Worm (Caenorhabditis elegans) whole organism, mixed stage, embryonic: ENCODE measurements around the gene meg-1.

Experiments
- M03D4.4 ChIP-seq: sonication (generic microtip); optimal IDR thresholded peaks from 2 replicates; lab custom pipeline; 2017; ENCODE audit warnings: mild to moderate bottlenecking, missing genetic modification characterization, missing compliant biosample characterization
- bed-3 ChIP-seq: fragments of 200-800 bp; sonication (Bioruptor generic); optimal IDR thresholded peaks from 3 replicates; lab custom pipeline; 2018; ENCODE audit warnings: mild to moderate bottlenecking, missing genetic modification characterization, moderate library complexity, missing compliant biosample characterization
- blmp-1 ChIP-seq: fragments of 150-350 bp; optimal IDR thresholded peaks from 2 replicates; lab custom pipeline; 2014; ENCODE audit warnings: missing biosample characterization, missing genetic modification characterization
- ceh-39 ChIP-seq: fragments of 150-350 bp; optimal IDR thresholded peaks from 2 replicates; lab custom pipeline; 2014; ENCODE audit warnings: missing biosample characterization, missing genetic modification characterization
- ceh-43 ChIP-seq: fragments of 200-800 bp; sonication (Bioruptor generic); optimal IDR thresholded peaks from 2 replicates; lab custom pipeline; 2018; ENCODE audit warnings: mild to moderate bottlenecking, missing genetic modification characterization, moderate library complexity, missing compliant biosample characterization
- ceh-83 ChIP-seq: fragments of 200-800 bp; sonication (Bioruptor generic); optimal IDR thresholded peaks from 2 replicates; lab custom pipeline; 2018; ENCODE audit warnings: mild to moderate bottlenecking, missing genetic modification characterization, missing compliant biosample characterization
- ces-1 ChIP-seq: fragments of 150-350 bp; optimal IDR thresholded peaks from 2 replicates; lab custom pipeline; 2014; ENCODE audit warnings: missing biosample characterization, missing genetic modification reagents, missing genetic modification characterization
- cnd-1 ChIP-seq: fragments of 200-800 bp; sonication (Bioruptor generic); optimal IDR thresholded peaks from 2 replicates; lab custom pipeline; 2018; ENCODE audit warnings: mild to moderate bottlenecking, missing genetic modification characterization, missing compliant biosample characterization
- drap-1 ChIP-seq: fragments of 200-800 bp; sonication (Bioruptor generic); optimal IDR thresholded peaks from 3 replicates; lab custom pipeline; 2018; ENCODE audit warnings: mild to moderate bottlenecking, missing genetic modification characterization, missing compliant biosample characterization
- elt-1 ChIP-seq: sonication (generic microtip); optimal IDR thresholded peaks from 2 replicates; lab custom pipeline; 2017; ENCODE audit warnings: missing genetic modification characterization, mild to moderate bottlenecking, missing compliant biosample characterization, antibody characterized with exemption, moderate library complexity, borderline replicate concordance; ENCODE audit not compliant: insufficient read depth
- elt-3 ChIP-seq: fragments of 150-350 bp; optimal IDR thresholded peaks from 2 replicates; lab custom pipeline; 2014; ENCODE audit warnings: missing biosample characterization, missing genetic modification characterization
- flh-1 ChIP-seq: fragments of 200-800 bp; sonication (Bioruptor generic); optimal IDR thresholded peaks from 2 replicates; lab custom pipeline; 2018; ENCODE audit warnings: mild to moderate bottlenecking, missing genetic modification characterization, moderate library complexity, missing compliant biosample characterization
- ham-2 ChIP-seq: fragments of 200-800 bp; sonication (Bioruptor generic); optimal IDR thresholded peaks from 2 replicates; lab custom pipeline; 2018; ENCODE audit warnings: mild to moderate bottlenecking, missing genetic modification characterization, missing compliant biosample characterization
- hlh-1 ChIP-seq: fragments of 150-350 bp; optimal IDR thresholded peaks from 2 replicates; lab custom pipeline; 2014; ENCODE audit warnings: missing biosample characterization, missing genetic modification reagents, missing genetic modification characterization
- lin-13 ChIP-seq: fragments of 150-350 bp; optimal IDR thresholded peaks from 2 replicates; lab custom pipeline; 2014; ENCODE audit warnings: missing biosample characterization, missing genetic modification characterization
- lin-32 ChIP-seq: fragments of 200-800 bp; sonication (Bioruptor generic); optimal IDR thresholded peaks from 2 replicates; lab custom pipeline; 2018; ENCODE audit warnings: mild to moderate bottlenecking, missing genetic modification characterization, missing compliant biosample characterization
- lsy-2 ChIP-seq: fragments of 150-350 bp; optimal IDR thresholded peaks from 2 replicates; lab custom pipeline; 2014; ENCODE audit warnings: missing biosample characterization, missing genetic modification characterization
- mab-5 ChIP-seq: fragments of 150-350 bp; optimal IDR thresholded peaks from 2 replicates; lab custom pipeline; 2014; ENCODE audit warnings: missing biosample characterization, missing genetic modification characterization
- mep-1 ChIP-seq: fragments of 150-350 bp; optimal IDR thresholded peaks from 2 replicates; lab custom pipeline; 2017; ENCODE audit warnings: missing biosample characterization, missing genetic modification reagents, missing genetic modification characterization, inconsistent platforms
- mls-2 ChIP-seq: sonication (generic microtip); optimal IDR thresholded peaks from 2 replicates; lab custom pipeline; 2016; ENCODE audit warnings: mild to moderate bottlenecking, missing genetic modification characterization, moderate library complexity, missing compliant biosample characterization
- nhr-12 ChIP-seq: fragments of 150-350 bp; optimal IDR thresholded peaks from 2 replicates; lab custom pipeline; 2014; ENCODE audit warnings: missing biosample characterization, missing genetic modification characterization
- nhr-2 ChIP-seq: fragments of 150-350 bp; optimal IDR thresholded peaks from 2 replicates; lab custom pipeline; 2014; ENCODE audit warnings: missing biosample characterization, missing genetic modification characterization
- nhr-237 ChIP-seq: fragments of 150-350 bp; optimal IDR thresholded peaks from 2 replicates; lab custom pipeline; 2014; ENCODE audit warnings: missing biosample characterization, missing genetic modification characterization
- nhr-28 ChIP-seq: fragments of 150-350 bp; optimal IDR thresholded peaks from 2 replicates; lab custom pipeline; 2014; ENCODE audit warnings: missing biosample characterization, missing genetic modification characterization
- nhr-76 ChIP-seq: sonication (generic microtip); optimal IDR thresholded peaks from 2 replicates; lab custom pipeline; 2017; ENCODE audit warnings: missing biosample characterization, missing genetic modification characterization
- pha-4 ChIP-seq: fragments of 150-350 bp; optimal IDR thresholded peaks from 2 replicates; lab custom pipeline; 2018; ENCODE audit warnings: missing biosample characterization, missing genetic modification reagents, missing genetic modification characterization
- sem-2 ChIP-seq: fragments of 200-800 bp; sonication (Bioruptor generic); optimal IDR thresholded peaks from 2 replicates; lab custom pipeline; 2018; ENCODE audit warnings: mild to moderate bottlenecking, missing genetic modification characterization, missing compliant biosample characterization
- snpc-4 ChIP-seq: fragments of 150-350 bp; optimal IDR thresholded peaks from 2 replicates; lab custom pipeline; 2014; ENCODE audit warnings: missing biosample characterization, missing genetic modification characterization
- sptf-1 ChIP-seq: sonication (generic microtip); optimal IDR thresholded peaks from 2 replicates; lab custom pipeline; 2017; ENCODE audit warnings: mild to moderate bottlenecking, missing genetic modification characterization, moderate library complexity, missing compliant biosample characterization
- tbx-8 ChIP-seq: fragments of 200-800 bp; sonication (Bioruptor generic); optimal IDR thresholded peaks from 2 replicates; lab custom pipeline; 2018; ENCODE audit warnings: mild to moderate bottlenecking, missing genetic modification characterization, moderate library complexity, missing compliant biosample characterization
- unc-120 ChIP-seq: sonication (generic microtip); optimal IDR thresholded peaks from 2 replicates; lab custom pipeline; 2017; ENCODE audit warnings: missing genetic modification characterization, missing compliant biosample characterization; ENCODE audit not compliant: poor library complexity, severe bottlenecking
- unc-39 ChIP-seq: fragments of 150-350 bp; optimal IDR thresholded peaks from 2 replicates; lab custom pipeline; 2014; ENCODE audit warnings: missing biosample characterization, missing genetic modification characterization
- unc-62 ChIP-seq: fragments of 150-350 bp; optimal IDR thresholded peaks from 2 replicates; lab custom pipeline; 2014; ENCODE audit warnings: missing biosample characterization, missing genetic modification reagents, missing genetic modification characterization
- zip-8 ChIP-seq: fragments of 150-350 bp; optimal IDR thresholded peaks from 2 replicates; lab custom pipeline; 2014; ENCODE audit warnings: missing biosample characterization, missing genetic modification characterization
- ztf-11 ChIP-seq: fragments of 150-350 bp; optimal IDR thresholded peaks from 2 replicates; lab custom pipeline; 2014; ENCODE audit warnings: missing biosample characterization, missing genetic modification characterization

meg-1 gene

ce11 chrX:13959383-13959782 lies 29.9 kb upstream of the meg-1 start:
- no peak for TF ChIP-seq nhr-237 (tag; lab: Kevin White, UChicago)
- no peak for TF ChIP-seq unc-39 (tag; lab: Kevin White, UChicago)
- no peak for TF ChIP-seq pha-4 (tag; lab: Kevin White, UChicago)
- no peak for TF ChIP-seq cnd-1 (tag; lab: Kevin White, UChicago)
- TF ChIP-seq mep-1 (tag; lab: Kevin White, UChicago) = no peak
- TF ChIP-seq nhr-76 (tag; lab: Kevin White, UChicago) = no peak
- no peak for TF ChIP-seq lsy-2 (tag; lab: Kevin White, UChicago)
- no peak for TF ChIP-seq elt-3
- no peak for TF ChIP-seq sptf-1 (tag; lab: Kevin White, UChicago)
- TF ChIP-seq nhr-12 (tag; lab: Kevin White, UChicago) = no peak
- TF ChIP-seq unc-62 (GFP tag; lab: Kevin White, UChicago) = no peak
- no peak for TF ChIP-seq unc-120
- no peak for TF ChIP-seq ces-1 (GFP tag; lab: Kevin White, UChicago)
- TF ChIP-seq ceh-43 = no peak
- TF ChIP-seq M03D4.4 (tag; lab: Kevin White, UChicago) = no peak

DNA sequence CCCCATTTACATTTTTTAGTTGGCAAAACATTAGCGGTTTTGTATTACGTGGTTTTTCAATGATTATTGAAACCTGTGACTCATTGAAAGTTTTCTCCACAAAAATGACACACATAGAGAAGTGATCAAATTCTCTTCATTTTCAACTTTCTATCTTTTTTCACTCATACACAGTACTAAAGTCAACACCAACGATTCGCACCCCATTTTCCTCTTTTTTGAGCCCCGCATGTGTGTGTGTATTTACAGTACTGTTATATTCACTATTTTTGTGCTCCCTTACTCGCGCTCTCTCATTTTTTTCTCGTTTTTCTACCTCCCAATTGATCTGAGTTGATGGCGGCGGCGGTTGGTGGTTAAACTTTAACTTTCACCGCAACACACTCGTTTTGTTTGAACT lies 29.0 kb upstream of the meg-1 start:
- no peak for TF ChIP-seq mls-2 (tag; lab: Kevin White, UChicago)
- no peak for TF ChIP-seq pha-4 (tag; lab: Kevin White, UChicago)
- TF ChIP-seq, all 35 proteins: peak for 0

- TF ChIP-seq nhr-28 (no peak), nhr-237 (tag; lab: Kevin White, UChicago) (no peak), nhr-2 (tag; lab: Kevin White, UChicago) (no peak), ces-1 (GFP tag; lab: Kevin White, UChicago) (no peak), lsy-2 (tag; lab: Kevin White, UChicago) (no peak), cnd-1 (tag; lab: Kevin White, UChicago) (no peak), mep-1 (tag; lab: Kevin White, UChicago) (no peak), blmp-1 (tag; lab: Kevin White, UChicago) (no peak), flh-1 (GFP tag; lab: Kevin White, UChicago) (no peak), mls-2 (tag; lab: Kevin White, UChicago) (no peak), sem-2 (GFP tag; lab: Kevin White, UChicago) (no peak), unc-62 (GFP tag; lab: Kevin White, UChicago) (no peak), unc-39 (tag; lab: Kevin White, UChicago) (no peak), ceh-39 (tag; lab: Kevin White, UChicago) (no peak), pha-4 (tag; lab: Kevin White, UChicago) (no peak), ztf-11 (no peak), unc-120 (no peak), bed-3 (GFP tag; lab: Kevin White, UChicago) (no peak)
These were observed 22.9 kb upstream of the meg-1 start for ce11 chrX:13952347-13952746.

- TF ChIP-seq ham-2 (GFP tag; lab: Kevin White, UChicago) (peak; percentile 98), sem-2 (GFP tag; lab: Kevin White, UChicago) (no peak), lin-32 (GFP tag; lab: Kevin White, UChicago) (no peak), ceh-83 (GFP tag; lab: Kevin White, UChicago) (no peak), ces-1 (GFP tag; lab: Kevin White, UChicago) (no peak), unc-62 (GFP tag; lab: Kevin White, UChicago) (peak; percentile 30), lsy-2 (tag; lab: Kevin White, UChicago) (no peak), nhr-2 (tag; lab: Kevin White, UChicago) (no peak), elt-1 (no peak), tbx-8 (GFP tag; lab: Kevin White, UChicago) (no peak), blmp-1 (tag; lab: Kevin White, UChicago) (no peak), mls-2 (tag; lab: Kevin White, UChicago) (peak; percentile 11), unc-39 (tag; lab: Kevin White, UChicago) (no peak), ceh-39 (tag; lab: Kevin White, UChicago) (peak; percentile 23), mab-5 (tag; lab: Kevin White, UChicago) (no peak), M03D4.4 (tag; lab: Kevin White, UChicago) (no peak), elt-3 (no peak), drap-1 (peak; percentile 12), bed-3 (GFP tag; lab: Kevin White, UChicago) (no peak), nhr-12 (tag; lab: Kevin White, UChicago) (no peak), lin-13 (tag; lab: Kevin White, UChicago) (peak; percentile 3), nhr-76 (tag; lab: Kevin White, UChicago) (no peak), mep-1 (tag; lab: Kevin White, UChicago) (peak; percentile 21), ceh-43 (no peak), flh-1 (GFP tag; lab: Kevin White, UChicago) (no peak), snpc-4 (tag; lab: Kevin White, UChicago) (no peak), unc-120 (peak; percentile 86), sptf-1 (tag; lab: Kevin White, UChicago) (peak; percentile 25), hlh-1 (peak; percentile 87), nhr-237 (tag; lab: Kevin White, UChicago) (peak; percentile 29), nhr-28 (no peak), cnd-1 (tag; lab: Kevin White, UChicago) (peak; percentile 42), ztf-11 (peak; percentile 22), pha-4 (tag; lab: Kevin White, UChicago) (peak; percentile 32), zip-8 (tag; lab: Kevin White, UChicago) (no peak)
These were observed 21.3 kb upstream of the meg-1 start for ce11 chrX:13950620-13951152.
